Worm (Caenorhabditis elegans): Measurements from ENCODE around the gene K02E11.7.

- TF ChIP-seq lin-13 (GFP tag; optimal IDR thresholded peaks at IDR 0.05) (no peak), nhr-25 (tag; optimal IDR thresholded peaks at IDR 0.05) (no peak), mab-5 (tag; optimal IDR thresholded peaks at IDR 0.05) (no peak), ceh-16 (tag; optimal IDR thresholded peaks at IDR 0.05) (no peak), gmeb-1 (tag; optimal IDR thresholded peaks at IDR 0.05) (no peak), egl-27 (tag; optimal IDR thresholded peaks at IDR 0.05) (no peak), fos-1 (tag; optimal IDR thresholded peaks at IDR 0.05) (no peak), ztf-11 (tag; optimal IDR thresholded peaks at IDR 0.05) (no peak), lsy-2 (tag; optimal IDR thresholded peaks at IDR 0.05) (no peak), nhr-12 (tag; optimal IDR thresholded peaks at IDR 0.05) (no peak), R02D3.7 (tag; optimal IDR thresholded peaks at IDR 0.05) (no peak), nhr-11 (tag; optimal IDR thresholded peaks at IDR 0.05) (no peak)
These were observed 2.7 kb upstream of the K02E11.7 start, which contains the start of gene sre-8 for ce11 chrV:14256813-14257212.

All from whole organism, L2 larva.